Worm (Caenorhabditis elegans): ENCODE results near the gene F28B12.6.

DNA sequence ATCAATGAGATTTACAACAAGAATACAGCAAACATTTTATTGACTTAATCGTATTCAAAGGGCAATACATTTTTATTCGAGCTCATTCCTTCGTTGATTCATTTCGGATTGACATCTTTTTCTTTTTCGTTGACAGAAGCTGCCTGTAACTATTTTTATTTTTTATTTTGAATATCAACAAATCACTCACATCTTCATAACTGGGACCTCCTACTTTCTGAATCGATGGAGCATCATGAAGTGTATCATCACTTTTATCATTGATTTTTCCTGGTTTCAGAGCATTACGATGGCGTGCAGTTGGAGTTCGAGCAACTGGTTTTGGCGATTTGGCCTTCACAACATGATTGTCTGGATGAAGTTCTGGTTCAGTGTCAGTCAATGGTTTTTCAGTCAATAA, 27.4 kb downstream of the F28B12.6 start, which contains the start of gene B0034.1:
- TF ChIP-seq ztf-23 (GFP tag; IDR thresholded peaks at IDR 0.05) (no peak), flt-1 (GFP tag; IDR thresholded peaks at IDR 0.05) (no peak), cog-1 (tag; optimal IDR thresholded peaks at IDR 0.05) (no peak), ref-1 (GFP tag; conservative IDR thresholded peaks at IDR 0.05) (no peak), ztf-29 (GFP tag; IDR thresholded peaks at IDR 0.05) (no peak), klf-2 (GFP tag; conservative IDR thresholded peaks at IDR 0.05) (no peak), med-1 (GFP tag; optimal IDR thresholded peaks at IDR 0.05; ENCODE audit: insufficient read depth) (no peak), tab-1 (GFP tag; IDR thresholded peaks at IDR 0.05) (no peak)

All from whole organism, midembryonic.